Fruit fly (Drosophila melanogaster) whole organism, embryonic: ENCODE measurements around the gene rtv.

Experiments used
- Ada2b ChIP-seq: fragments of 200-800 bp; sonication (Bioruptor generic); IDR thresholded peaks from 2 replicates; pipeline ENCODE4 v1.3.6; 2022; ENCODE audit warnings: missing biosample characterization, missing genetic modification characterization
- Atf3 ChIP-seq: fragments of 200-800 bp; sonication (Bioruptor generic); optimal IDR thresholded peaks from 3 replicates; lab custom pipeline; 2016; ENCODE audit warnings: missing biosample characterization, missing genetic modification characterization
- CG12391 ChIP-seq: fragments of 200-800 bp; sonication (Bioruptor generic); optimal IDR thresholded peaks from 3 replicates; lab custom pipeline; 2018; ENCODE audit warnings: missing biosample characterization, mild to moderate bottlenecking, missing genetic modification characterization, moderate library complexity
- CG14014 ChIP-seq: fragments of 200-800 bp; sonication (Bioruptor generic); IDR thresholded peaks from 2 replicates; pipeline ENCODE4 v1.3.6; 2022; ENCODE audit warnings: missing biosample characterization, missing genetic modification characterization
- CG14050 ChIP-seq: fragments of 200-800 bp; sonication (Bioruptor generic); IDR thresholded peaks from 3 replicates; pipeline ENCODE4 v1.3.6; 2022; ENCODE audit warnings: missing biosample characterization, missing genetic modification characterization
- CG14965 ChIP-seq: fragments of 200-800 bp; sonication (Bioruptor generic); optimal IDR thresholded peaks from 2 replicates; lab custom pipeline; 2016; ENCODE audit warnings: missing biosample characterization, missing genetic modification characterization, borderline replicate concordance
- CG15011 ChIP-seq: fragments of 200-800 bp; sonication (Bioruptor generic); optimal IDR thresholded peaks from 3 replicates; lab custom pipeline; 2018; ENCODE audit warnings: missing biosample characterization, mild to moderate bottlenecking, missing genetic modification characterization
- CG15479 ChIP-seq: fragments of 200-800 bp; sonication (Bioruptor generic); optimal IDR thresholded peaks from 3 replicates; lab custom pipeline; 2019; ENCODE audit warnings: missing biosample characterization, mild to moderate bottlenecking, missing genetic modification characterization, moderate library complexity
- CG17568 ChIP-seq: fragments of 200-800 bp; sonication (Bioruptor generic); optimal IDR thresholded peaks from 2 replicates; lab custom pipeline; 2018; ENCODE audit warnings: missing biosample characterization, mild to moderate bottlenecking, missing genetic modification characterization, moderate library complexity
- CG17802 ChIP-seq: fragments of 200-800 bp; sonication (Bioruptor generic); optimal IDR thresholded peaks from 2 replicates; lab custom pipeline; 2018; ENCODE audit warnings: missing biosample characterization, mild to moderate bottlenecking, missing genetic modification characterization, moderate library complexity
- CG1832 ChIP-seq: fragments of 200-800 bp; sonication (Bioruptor generic); optimal IDR thresholded peaks from 2 replicates; lab custom pipeline; 2017; ENCODE audit warnings: missing biosample characterization, mild to moderate bottlenecking, missing genetic modification characterization, inconsistent platforms
- CG2120 ChIP-seq: fragments of 200-800 bp; sonication (Bioruptor generic); optimal IDR thresholded peaks from 3 replicates; lab custom pipeline; 2016; ENCODE audit warnings: missing biosample characterization, missing genetic modification characterization
- CG30020 ChIP-seq: fragments of 200-800 bp; optimal IDR thresholded peaks from 2 replicates; lab custom pipeline; 2019; ENCODE audit warnings: missing biosample characterization, mild to moderate bottlenecking, missing genetic modification characterization, moderate library complexity
- CG30431 ChIP-seq: fragments of 200-800 bp; sonication (Bioruptor generic); optimal IDR thresholded peaks from 2 replicates; lab custom pipeline; 2017; ENCODE audit warnings: missing biosample characterization, missing genetic modification characterization
- CG3163 ChIP-seq: fragments of 200-800 bp; sonication (Bioruptor generic); optimal IDR thresholded peaks from 3 replicates; lab custom pipeline; 2016; ENCODE audit warnings: missing biosample characterization, missing genetic modification characterization
- CG34224 ChIP-seq: fragments of 200-800 bp; sonication (Bioruptor generic); IDR thresholded peaks from 3 replicates; pipeline ENCODE4 v1.3.6; 2022; ENCODE audit warnings: missing biosample characterization, missing genetic modification characterization; ENCODE audit not compliant: partially characterized antibody
- CG3847 ChIP-seq: fragments of 200-800 bp; sonication (Bioruptor generic); IDR thresholded peaks from 2 replicates; pipeline ENCODE4 v1.3.6; 2022; ENCODE audit warnings: missing biosample characterization, missing genetic modification characterization
- CG6254 ChIP-seq: fragments of 200-800 bp; sonication (Bioruptor generic); optimal IDR thresholded peaks from 3 replicates; lab custom pipeline; 2017; ENCODE audit warnings: mild to moderate bottlenecking, missing biosample characterization, missing genetic modification reagents, missing genetic modification characterization
- CG9437 ChIP-seq: fragments of 200-800 bp; sonication (Bioruptor generic); optimal IDR thresholded peaks from 2 replicates; lab custom pipeline; 2018; ENCODE audit warnings: missing biosample characterization, mild to moderate bottlenecking, missing genetic modification characterization
- D19A ChIP-seq: fragments of 200-800 bp; optimal IDR thresholded peaks from 3 replicates; lab custom pipeline; 2019; ENCODE audit warnings: missing biosample characterization, mild to moderate bottlenecking, missing genetic modification characterization, moderate library complexity
- Deaf1 ChIP-seq: fragments of 200-800 bp; optimal IDR thresholded peaks from 3 replicates; lab custom pipeline; 2019; ENCODE audit warnings: missing biosample characterization, mild to moderate bottlenecking, missing genetic modification characterization, moderate library complexity
- Gug ChIP-seq: fragments of 200-800 bp; sonication (Bioruptor generic); IDR thresholded peaks from 4 replicates; pipeline ENCODE4 v1.3.6; 2022; ENCODE audit warnings: missing biosample characterization, missing genetic modification characterization
- H2.0 ChIP-seq: fragments of 200-800 bp; sonication (Bioruptor generic); IDR thresholded peaks from 2 replicates; pipeline ENCODE4 v1.3.6; 2022; ENCODE audit warnings: missing biosample characterization, missing genetic modification characterization
- HLH3B ChIP-seq: fragments of 200-800 bp; sonication (Bioruptor generic); IDR thresholded peaks from 2 replicates; pipeline ENCODE4 v1.3.6; 2022; ENCODE audit warnings: missing biosample characterization, missing genetic modification characterization
- Jarid2 ChIP-seq: fragments of 200-800 bp; sonication (Bioruptor generic); optimal IDR thresholded peaks from 3 replicates; lab custom pipeline; 2017; ENCODE audit warnings: mild to moderate bottlenecking, missing biosample characterization, missing genetic modification reagents, missing genetic modification characterization
- Lpt ChIP-seq: fragments of >200 bp; optimal IDR thresholded peaks from 2 replicates; lab custom pipeline; 2018; ENCODE audit warnings: missing biosample characterization, missing genetic modification characterization
- MBD-R2 ChIP-seq: fragments of 200-800 bp; sonication (Bioruptor generic); IDR thresholded peaks from 2 replicates; pipeline ENCODE4 v1.3.6; 2022; ENCODE audit warnings: missing biosample characterization, missing genetic modification characterization
- az2 ChIP-seq: fragments of 200-800 bp; sonication (Bioruptor generic); optimal IDR thresholded peaks from 3 replicates; lab custom pipeline; 2016; ENCODE audit warnings: missing biosample characterization, missing genetic modification characterization
- cad ChIP-seq: fragments of >200 bp; optimal IDR thresholded peaks from 2 replicates; lab custom pipeline; 2017; ENCODE audit warnings: missing biosample characterization, missing genetic modification characterization
- chif ChIP-seq, 2 experiments: fragments of 200-800 bp; sonication (Bioruptor generic); optimal IDR thresholded peaks; 3 replicates each; lab custom pipeline; 2016; ENCODE audit warnings: missing biosample characterization in 2 of 2, missing genetic modification characterization in 2 of 2
- dmrt11E ChIP-seq: fragments of 200-800 bp; sonication (Bioruptor generic); optimal IDR thresholded peaks from 3 replicates; lab custom pipeline; 2018; ENCODE audit warnings: missing biosample characterization, mild to moderate bottlenecking, missing genetic modification characterization, moderate library complexity
- dysf ChIP-seq: fragments of 200-800 bp; sonication (Bioruptor generic); IDR thresholded peaks from 3 replicates; pipeline ENCODE4 v1.3.6; 2022; ENCODE audit warnings: missing biosample characterization, missing genetic modification characterization
- esg ChIP-seq: fragments of 200-800 bp; sonication (Bioruptor generic); conservative IDR thresholded peaks from 2 replicates; pipeline ENCODE4 v1.3.6; 2022; ENCODE audit warnings: missing biosample characterization, missing genetic modification characterization
- gem ChIP-seq: fragments of 200-800 bp; sonication (Bioruptor generic); optimal IDR thresholded peaks from 2 replicates; lab custom pipeline; 2019; ENCODE audit warnings: missing biosample characterization, mild to moderate bottlenecking, missing genetic modification characterization, moderate library complexity
- hkb ChIP-seq, 2 experiments: fragments of 200-800 bp in 1 of 2; fragments of >200 bp in 1 of 2; sonication (Bioruptor generic) in 1 of 2; IDR thresholded peaks in 1 of 2; optimal IDR thresholded peaks in 1 of 2; 2 replicates each; pipeline versions ENCODE4 v1.3.6 to Lab custom; 2017 to 2022; ENCODE audit warnings: missing biosample characterization in 1 of 2, missing genetic modification characterization in 1 of 2
- jing ChIP-seq: fragments of 200-800 bp; sonication (Bioruptor generic); optimal IDR thresholded peaks from 2 replicates; lab custom pipeline; 2018; ENCODE audit warnings: missing biosample characterization, mild to moderate bottlenecking, missing genetic modification characterization
- lab ChIP-seq: fragments of 200-800 bp; sonication (Bioruptor generic); optimal IDR thresholded peaks from 3 replicates; lab custom pipeline; 2017; ENCODE audit warnings: missing biosample characterization, missing genetic modification characterization, mild to moderate bottlenecking, moderate library complexity, missing genetic modification reagents
- mirr ChIP-seq: fragments of 200-800 bp; sonication (Bioruptor generic); optimal IDR thresholded peaks from 3 replicates; lab custom pipeline; 2018; ENCODE audit warnings: missing biosample characterization, mild to moderate bottlenecking, missing genetic modification characterization
- oc ChIP-seq: fragments of 200-800 bp; sonication (Bioruptor generic); optimal IDR thresholded peaks from 2 replicates; lab custom pipeline; 2018; ENCODE audit warnings: missing biosample characterization, mild to moderate bottlenecking, missing genetic modification characterization, moderate library complexity
- pan ChIP-seq, 4 experiments: fragments of >200 bp in 3 of 4; fragments of 200-800 bp in 1 of 4; sonication (Bioruptor generic) in 1 of 4; optimal IDR thresholded peaks in 3 of 4; IDR thresholded peaks in 1 of 4; 2 replicates each; pipeline versions ENCODE4 v1.3.6 to Lab custom; 2017 to 2022; ENCODE audit warnings: missing biosample characterization in 2 of 4, missing genetic modification characterization in 2 of 4, mixed read lengths in 1 of 4
- pb ChIP-seq: fragments of 200-800 bp; sonication (Bioruptor generic); optimal IDR thresholded peaks from 3 replicates; lab custom pipeline; 2016; ENCODE audit warnings: missing biosample characterization, missing genetic modification characterization
- phol ChIP-seq: fragments of 200-800 bp; sonication (Bioruptor generic); optimal IDR thresholded peaks from 3 replicates; lab custom pipeline; 2018; ENCODE audit warnings: missing biosample characterization, mild to moderate bottlenecking, missing genetic modification characterization, moderate library complexity
- pzg ChIP-seq: fragments of 200-800 bp; sonication (Bioruptor generic); optimal IDR thresholded peaks from 3 replicates; lab custom pipeline; 2018; ENCODE audit warnings: missing biosample characterization, mild to moderate bottlenecking, missing genetic modification characterization, moderate library complexity
- slbo ChIP-seq: fragments of 200-800 bp; sonication (Bioruptor generic); IDR thresholded peaks from 2 replicates; pipeline ENCODE4 v1.3.6; 2022; ENCODE audit warnings: missing biosample characterization, missing genetic modification characterization
- stwl ChIP-seq: fragments of 200-800 bp; sonication (Bioruptor generic); optimal IDR thresholded peaks from 3 replicates; lab custom pipeline; 2018; ENCODE audit warnings: missing biosample characterization, mild to moderate bottlenecking, missing genetic modification characterization, moderate library complexity
- tap ChIP-seq: fragments of 200-800 bp; optimal IDR thresholded peaks from 3 replicates; lab custom pipeline; 2019; ENCODE audit warnings: missing biosample characterization, mild to moderate bottlenecking, missing genetic modification characterization, moderate library complexity
- tup ChIP-seq: fragments of 200-800 bp; sonication (Bioruptor generic); optimal IDR thresholded peaks from 2 replicates; lab custom pipeline; 2016; ENCODE audit warnings: missing biosample characterization, mild to moderate bottlenecking, missing genetic modification characterization, moderate library complexity
- zfh1 ChIP-seq: fragments of 200-800 bp; sonication (Bioruptor generic); IDR thresholded peaks from 3 replicates; pipeline ENCODE4 v1.3.6; 2022; ENCODE audit warnings: missing biosample characterization, missing genetic modification characterization

Gene rtv

dm6 chrX:11137566-11138186 is 16.1 kb downstream of the rtv start, which contains the start of gene CDK2AP1 (continued):
- TF ChIP-seq CG12391, result peak; percentile 32
- TF ChIP-seq zfh1 (GFP tag; lab: Robert Waterston, UW), result no peak
- peak; percentile 55 for TF ChIP-seq slbo
- no peak for TF ChIP-seq tap (tag; lab: Kevin White, UChicago)
- TF ChIP-seq CG17568, result no peak
- no peak for TF ChIP-seq lab
- peak; percentile 66 for TF ChIP-seq oc (tag; lab: Kevin White, UChicago)
- peak; percentile 86 for TF ChIP-seq CG17802 (tag; lab: Kevin White, UChicago)
- no peak for TF ChIP-seq tup
- peak; percentile 22 for TF ChIP-seq CG30431 (GFP tag; lab: Kevin White, UChicago)
- peak; percentile 48 for TF ChIP-seq Atf3 (GFP tag; lab: Kevin White, UChicago)
- no peak for TF ChIP-seq Deaf1
- TF ChIP-seq mirr, result no peak
- TF ChIP-seq CG6254 (GFP tag; lab: Kevin White, UChicago), result no peak
- peak; percentile 94 for TF ChIP-seq CG30020
- TF ChIP-seq Ada2b (GFP tag; lab: Robert Waterston, UW), result no peak
- 0 out of 2 replicates have a peak, but pooled peaks have one; percentile 17 for TF ChIP-seq CG14014 (GFP tag; lab: Robert Waterston, UW)
- no peak for TF ChIP-seq CG14050 (GFP tag; lab: Robert Waterston, UW)
- TF ChIP-seq cad (GFP tag; lab: Kevin White, UChicago), result no peak
- no peak for TF ChIP-seq Jarid2 (GFP tag; lab: Kevin White, UChicago)
- no peak for TF ChIP-seq Gug (GFP tag; lab: Robert Waterston, UW)
- TF ChIP-seq pb, result no peak
- TF ChIP-seq CG9437 (GFP tag; lab: Kevin White, UChicago), result no peak
- peak; percentile 16 for TF ChIP-seq az2 (GFP tag; lab: Kevin White, UChicago)
- no peak for TF ChIP-seq HLH3B (GFP tag; lab: Robert Waterston, UW)
- TF ChIP-seq pzg (GFP tag; lab: Kevin White, UChicago), result peak; percentile 77
- TF ChIP-seq CG14965 (GFP tag; lab: Kevin White, UChicago), result no peak
- TF ChIP-seq stwl, result peak; percentile 46
- TF ChIP-seq gem, result no peak
- TF ChIP-seq chif (GFP tag; optimal IDR thresholded peaks at IDR 0.05; lab: Kevin White, UChicago), result peak in 1 of 2 experiments; percentile 22
- TF ChIP-seq CG1832 (GFP tag; lab: Kevin White, UChicago), result no peak
- TF ChIP-seq CG34224 (GFP tag; lab: Robert Waterston, UW), result peak; percentile 67
- peak; percentile 22 for TF ChIP-seq CG3163 (GFP tag; lab: Kevin White, UChicago)
- TF ChIP-seq D19A, result no peak
- no peak for TF ChIP-seq CG15479 (GFP tag; lab: Kevin White, UChicago)
- no peak for TF ChIP-seq CG15011 (GFP tag; lab: Kevin White, UChicago)
- peak; percentile 37 for TF ChIP-seq phol (tag; lab: Kevin White, UChicago)
- peak; percentile 35; the same call in 1 of the 2 replicates for TF ChIP-seq H2.0 (GFP tag; lab: Robert Waterston, UW)
- TF ChIP-seq hkb (optimal IDR thresholded peaks at IDR 0.05; lab: Kevin White, UChicago), result no peak
- TF ChIP-seq hkb (GFP tag; IDR thresholded peaks at IDR 0.05; lab: Robert Waterston, UW), result peak; percentile 25; the same call in 1 of the 2 replicates
- no peak for TF ChIP-seq jing (GFP tag; lab: Kevin White, UChicago)
- TF ChIP-seq Lpt (GFP tag; lab: Kevin White, UChicago), result no peak
- 0 out of 2 replicates have a peak, but pooled peaks have one; percentile 24 for TF ChIP-seq esg (GFP tag; lab: Robert Waterston, UW)
- TF ChIP-seq pan (optimal IDR thresholded peaks at IDR 0.05; lab: Kevin White, UChicago), result no peak
- TF ChIP-seq pan (GFP tag; optimal IDR thresholded peaks at IDR 0.05 in 1 of 2, IDR thresholded peaks at IDR 0.05 in 1 of 2), result no peak
- TF ChIP-seq dysf (GFP tag; lab: Robert Waterston, UW), result peak; percentile 17; the same call in 1 of the 3 replicates
- TF ChIP-seq dmrt11E (tag; lab: Kevin White, UChicago), result peak; percentile 12
- TF ChIP-seq CG3847 (GFP tag; lab: Robert Waterston, UW), result no peak
- peak; percentile 32 for TF ChIP-seq CG2120
- TF ChIP-seq MBD-R2 (GFP tag; lab: Robert Waterston, UW), result peak; percentile 41; the same call in 1 of the 2 replicates
